Fruit fly (Drosophila melanogaster): ENCODE measurements around the gene CG31643.

Gene CG31643

DNA sequence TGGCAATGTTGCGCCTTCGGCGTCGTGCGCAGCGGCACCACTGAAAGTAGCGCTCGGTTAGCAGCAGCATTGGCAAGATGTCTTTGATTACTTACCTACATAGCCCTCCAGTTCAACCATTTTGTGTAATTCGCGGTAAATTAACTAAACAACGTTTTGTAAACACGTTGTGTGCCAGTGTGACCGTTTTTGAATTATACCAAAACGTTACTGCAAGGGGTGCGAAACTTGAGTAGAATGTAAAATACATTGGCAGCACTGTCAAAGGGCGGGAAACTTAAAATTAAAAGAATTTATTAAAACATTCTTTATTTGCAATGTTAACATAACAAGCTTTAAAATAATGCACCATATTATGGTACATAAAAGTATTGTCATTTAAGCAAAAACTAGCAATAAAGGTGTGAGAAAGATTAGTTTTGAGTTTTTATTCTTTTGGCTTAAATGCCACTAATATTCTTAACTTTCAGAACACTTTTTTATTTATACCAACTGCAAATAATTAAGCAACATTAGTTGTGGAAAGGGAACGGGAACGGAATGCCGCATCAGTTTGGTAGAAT, 13.5 kb upstream of the CG31643 start, which contains the start of gene CG9107 (continued):
- TF ChIP-seq wdn (GFP tag; IDR thresholded peaks at IDR 0.05) (no peak), CG34376 (GFP tag; optimal IDR thresholded peaks at IDR 0.05) (no peak), Myb (GFP tag; optimal IDR thresholded peaks at IDR 0.05) (peak; percentile 78), yki (optimal IDR thresholded peaks at IDR 0.05) (no peak), CG18476 (GFP tag; optimal IDR thresholded peaks at IDR 0.05) (no peak), CG17359 (tag; optimal IDR thresholded peaks at IDR 0.05) (peak; percentile 3), tap (tag; optimal IDR thresholded peaks at IDR 0.05) (no peak), Tbp (GFP tag; optimal IDR thresholded peaks at IDR 0.05) (no peak), CG16779 (GFP tag; IDR thresholded peaks at IDR 0.05) (no peak), HmgZ (tag; optimal IDR thresholded peaks at IDR 0.05) (no peak), pros (GFP tag; optimal IDR thresholded peaks at IDR 0.05) (no peak), CG6854 (GFP tag; optimal IDR thresholded peaks at IDR 0.05) (no peak), tx (GFP tag; optimal IDR thresholded peaks at IDR 0.05) (no peak), CG12236 (GFP tag; optimal IDR thresholded peaks at IDR 0.05) (no peak), CG18764 (GFP tag; optimal IDR thresholded peaks at IDR 0.05) (no peak), Ets65A (GFP tag) (peak; percentile 69), scrt (GFP tag; optimal IDR thresholded peaks at IDR 0.05) (no peak), peb (GFP tag; IDR thresholded peaks at IDR 0.05) (no peak), CG33213 (GFP tag; optimal IDR thresholded peaks at IDR 0.05) (no peak), Oaz (GFP tag; IDR thresholded peaks at IDR 0.05) (no peak), odd (GFP tag; optimal IDR thresholded peaks at IDR 0.05) (no peak), NFAT (GFP tag; IDR thresholded peaks at IDR 0.05) (no peak), tup (GFP tag; optimal IDR thresholded peaks at IDR 0.05) (no peak), CG34422 (GFP tag; IDR thresholded peaks at IDR 0.05) (0 out of 3 replicates have a peak, but pooled peaks have one; percentile 38), CHES-1-like (GFP tag; optimal IDR thresholded peaks at IDR 0.05) (peak; percentile 32), CG6683 (GFP tag; optimal IDR thresholded peaks at IDR 0.05) (no peak), CoRest (tag; optimal IDR thresholded peaks at IDR 0.05) (no peak), sima (GFP tag; optimal IDR thresholded peaks at IDR 0.05) (no peak), pita (GFP tag; optimal IDR thresholded peaks at IDR 0.05) (peak; percentile 28), sisA (GFP tag; IDR thresholded peaks at IDR 0.05) (no peak), Vsx1 (GFP tag; optimal IDR thresholded peaks at IDR 0.05) (no peak), fd96Cb (tag; optimal IDR thresholded peaks at IDR 0.05) (no peak), Max (GFP tag; optimal IDR thresholded peaks at IDR 0.05) (peak; percentile 47), CG8290 (GFP tag; optimal IDR thresholded peaks at IDR 0.05) (no peak), CG8290 (tag; optimal IDR thresholded peaks at IDR 0.05) (no peak), bbx (GFP tag; IDR thresholded peaks at IDR 0.05; ENCODE audit: partially characterized antibody) (no peak), nom (GFP tag; optimal IDR thresholded peaks at IDR 0.05) (no peak), CG31365 (tag; optimal IDR thresholded peaks at IDR 0.05) (no peak), CG30020 (tag; optimal IDR thresholded peaks at IDR 0.05) (no peak), pan (optimal IDR thresholded peaks at IDR 0.05) (no peak), pan (GFP tag; optimal IDR thresholded peaks at IDR 0.05 in 1 of 2, IDR thresholded peaks at IDR 0.05 in 1 of 2) (no peak), ATbp (GFP tag; optimal IDR thresholded peaks at IDR 0.05) (no peak), CG33557 (GFP tag; optimal IDR thresholded peaks at IDR 0.05) (no peak), stc (GFP tag; IDR thresholded peaks at IDR 0.05) (no peak), CG2116 (GFP tag; optimal IDR thresholded peaks at IDR 0.05) (no peak), CG8944 (GFP tag; optimal IDR thresholded peaks at IDR 0.05) (no peak), CG7987 (GFP tag; optimal IDR thresholded peaks at IDR 0.05) (no peak), NfI (GFP tag; optimal IDR thresholded peaks at IDR 0.05) (no peak), Mad (GFP tag; optimal IDR thresholded peaks at IDR 0.05) (no peak), Xrp1 (GFP tag; IDR thresholded peaks at IDR 0.05) (0 out of 2 replicates have a peak, but pooled peaks have one; percentile 31), Chrac-16 (GFP tag; optimal IDR thresholded peaks at IDR 0.05) (no peak), inv (GFP tag; IDR thresholded peaks at IDR 0.05; ENCODE audit: partially characterized antibody) (no peak)

Measured in whole organism, embryonic.